Worm (Caenorhabditis elegans): ENCODE results near the gene Y51B9A.6.

The Y51B9A.6 gene

DNA sequence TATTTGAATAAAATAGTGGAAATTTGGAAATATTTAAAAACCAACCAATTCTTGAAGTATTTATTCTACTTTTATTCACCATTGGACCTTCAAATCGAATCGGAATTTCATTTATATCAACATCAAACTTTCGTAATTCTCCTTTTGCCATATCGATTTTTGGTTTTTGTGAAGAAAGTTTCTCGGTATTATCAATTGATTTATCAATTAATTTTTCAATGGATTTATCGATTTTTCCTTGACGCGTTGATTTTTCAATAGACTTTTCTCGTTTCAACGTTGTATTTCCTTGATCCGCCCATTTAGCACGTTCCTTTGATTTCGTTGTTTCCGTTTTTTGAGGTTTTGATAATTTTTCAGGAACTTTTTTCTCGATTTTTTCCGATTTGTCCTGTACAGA, 33.6 kb downstream of the Y51B9A.6 start:
- TF ChIP-seq unc-130 (tag; optimal IDR thresholded peaks at IDR 0.05) (no peak), hlh-4 (tag; optimal IDR thresholded peaks at IDR 0.05) (no peak), rnt-1 (tag; optimal IDR thresholded peaks at IDR 0.05) (no peak), ceh-82 (tag; optimal IDR thresholded peaks at IDR 0.05) (no peak), sup-37 (GFP tag; optimal IDR thresholded peaks at IDR 0.05) (no peak), sptf-1 (tag; optimal IDR thresholded peaks at IDR 0.05) (no peak), aha-1 (tag; optimal IDR thresholded peaks at IDR 0.05) (no peak), snpc-4 (tag; optimal IDR thresholded peaks at IDR 0.05) (no peak)

DNA sequence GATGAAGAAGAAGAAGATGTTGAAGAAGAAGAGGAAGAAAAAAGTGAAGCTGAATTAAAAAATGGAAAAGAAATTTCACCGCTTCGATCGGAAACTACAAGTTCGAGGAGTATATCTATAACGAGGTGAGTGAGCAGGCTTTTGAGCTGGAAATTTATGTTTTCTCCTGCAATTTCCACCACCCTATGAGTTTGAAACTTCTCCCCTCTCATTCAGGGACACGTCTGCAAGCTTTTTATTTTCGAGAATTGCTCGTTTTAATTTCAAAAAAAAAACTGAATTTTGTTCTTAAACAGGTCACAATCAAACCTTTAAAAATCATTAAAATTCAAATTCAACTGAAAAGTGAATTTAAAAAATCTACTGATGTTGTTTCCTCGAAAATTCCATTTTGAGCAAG, 40.7 kb downstream of the Y51B9A.6 start:
- TF ChIP-seq aha-1 (tag; optimal IDR thresholded peaks at IDR 0.05): no peak
- TF ChIP-seq alr-1 (tag; optimal IDR thresholded peaks at IDR 0.05; ENCODE audit: borderline replicate concordance): no peak
- no peak for TF ChIP-seq jun-1 (tag; optimal IDR thresholded peaks at IDR 0.05)
- TF ChIP-seq unc-86 (tag; optimal IDR thresholded peaks at IDR 0.05): no peak
- TF ChIP-seq tbx-2 (tag; optimal IDR thresholded peaks at IDR 0.05): no peak
- TF ChIP-seq grh-1 (GFP tag; IDR thresholded peaks at IDR 0.05): no peak
- no peak for TF ChIP-seq efl-1 (optimal IDR thresholded peaks at IDR 0.05)
- TF ChIP-seq efl-1 (GFP tag; optimal IDR thresholded peaks at IDR 0.05 in 1 of 2): peak in 1 of 2 experiments; percentile 75
- no peak for TF ChIP-seq sup-37 (GFP tag; optimal IDR thresholded peaks at IDR 0.05)

DNA sequence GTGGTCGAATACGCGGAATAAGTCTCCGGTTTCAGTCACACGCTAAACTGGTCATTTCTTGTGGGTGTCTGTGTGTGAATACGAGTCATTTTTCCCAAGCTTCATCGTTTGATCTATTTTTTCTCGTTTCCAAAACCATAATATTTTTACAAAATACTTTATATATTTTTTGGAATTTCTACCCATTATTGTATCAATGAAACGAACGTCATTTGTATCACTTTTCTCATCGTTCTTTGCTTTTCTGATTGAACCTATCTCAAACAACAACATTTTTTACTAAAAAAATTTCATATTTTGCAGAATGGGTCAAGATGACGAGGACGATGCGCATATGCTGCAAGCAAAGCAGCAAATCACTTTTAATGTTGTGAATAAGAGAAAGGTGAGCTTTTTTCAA, 44.8 kb downstream of the Y51B9A.6 start, which contains the start of gene mel-11:
Gene mel-11, plus strand, starts transcription at position 301 of the 400 bp plus-strand sequence.
- TF ChIP-seq nhr-71 (tag; optimal IDR thresholded peaks at IDR 0.05) (no peak), C16A3.4 (tag; optimal IDR thresholded peaks at IDR 0.05) (no peak), skn-1 (tag; optimal IDR thresholded peaks at IDR 0.05) (no peak)

DNA sequence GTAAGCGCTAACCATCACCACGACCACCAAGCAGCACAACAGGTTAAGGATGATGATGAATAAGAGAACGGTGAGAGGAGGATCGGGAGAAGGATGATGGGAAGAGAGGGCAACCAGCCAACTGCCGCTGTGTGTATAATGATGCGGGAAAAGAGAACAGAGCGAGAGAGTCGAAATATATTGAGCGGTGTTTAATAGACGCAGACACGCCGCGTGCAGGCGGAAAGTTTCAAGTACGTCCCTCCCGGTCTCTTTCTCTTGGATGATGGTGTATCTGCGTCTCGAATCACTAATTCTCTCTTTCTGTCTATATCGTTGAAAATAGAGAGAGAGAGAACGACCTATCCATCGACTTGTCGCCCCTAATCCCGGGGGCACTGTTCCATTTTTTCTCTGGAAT, 46.3 kb downstream of the Y51B9A.6 start:
- TF ChIP-seq unc-130 (tag; optimal IDR thresholded peaks at IDR 0.05) (peak; percentile 63), mdl-1 (tag; optimal IDR thresholded peaks at IDR 0.05) (peak in 1 of 2 experiments; percentile 60), efl-3 (GFP tag; optimal IDR thresholded peaks at IDR 0.05) (no peak), nhr-90 (tag; optimal IDR thresholded peaks at IDR 0.05; ENCODE audit: poor library complexity) (peak; percentile 3), unc-30 (tag; optimal IDR thresholded peaks at IDR 0.05) (no peak), efl-1 (optimal IDR thresholded peaks at IDR 0.05) (peak; percentile 47 to 49), efl-1 (GFP tag; optimal IDR thresholded peaks at IDR 0.05 in 1 of 2) (peak; percentile 11 to 89), elt-3 (tag; optimal IDR thresholded peaks at IDR 0.05) (peak in 1 of 6 experiments; percentile 60), snpc-4 (tag; optimal IDR thresholded peaks at IDR 0.05) (no peak), skn-1 (tag; optimal IDR thresholded peaks at IDR 0.05) (peak; percentile 34), swsn-7 (tag; optimal IDR thresholded peaks at IDR 0.05) (peak; percentile 35), egl-27 (tag; optimal IDR thresholded peaks at IDR 0.05) (peak in 1 of 2 experiments; percentile 51), nhr-77 (tag; optimal IDR thresholded peaks at IDR 0.05) (peak; percentile 38), snu-23 (GFP tag; optimal IDR thresholded peaks at IDR 0.05) (peak; percentile 69), tbx-2 (tag; optimal IDR thresholded peaks at IDR 0.05) (peak; percentile 5), ceh-82 (tag; optimal IDR thresholded peaks at IDR 0.05) (peak in 1 of 3 experiments; percentile 8), lsy-2 (tag; optimal IDR thresholded peaks at IDR 0.05) (peak in 1 of 2 experiments; percentile 68), nhr-28 (tag; optimal IDR thresholded peaks at IDR 0.05) (no peak), C16A3.4 (tag; optimal IDR thresholded peaks at IDR 0.05) (peak; percentile 12), nhr-85 (tag) (peak; percentile 79), nhr-19 (GFP tag; conservative IDR thresholded peaks at IDR 0.05) (peak; percentile 50), blmp-1 (tag; optimal IDR thresholded peaks at IDR 0.05) (peak; percentile 59), rnt-1 (tag; optimal IDR thresholded peaks at IDR 0.05) (peak; percentile 50), mep-1 (tag; optimal IDR thresholded peaks at IDR 0.05) (peak; percentile 25), xbp-1 (tag; optimal IDR thresholded peaks at IDR 0.05) (peak; percentile 4), ces-1 (GFP tag; optimal IDR thresholded peaks at IDR 0.05) (no peak), lin-14 (GFP tag; optimal IDR thresholded peaks at IDR 0.05) (peak; percentile 91), nhr-71 (tag; optimal IDR thresholded peaks at IDR 0.05) (peak; percentile 65), nhr-47 (tag; optimal IDR thresholded peaks at IDR 0.05) (peak; percentile 40), lin-35 (GFP tag; optimal IDR thresholded peaks at IDR 0.05) (peak; percentile 33 to 48), pqm-1 (tag; optimal IDR thresholded peaks at IDR 0.05) (no peak), sox-4 (tag; optimal IDR thresholded peaks at IDR 0.05) (no peak), nhr-20 (tag; optimal IDR thresholded peaks at IDR 0.05) (peak; percentile 58), dpl-1 (GFP tag; optimal IDR thresholded peaks at IDR 0.05) (peak in 2 of 3 experiments; percentile 17 to 35)

All from whole organism, L1 larva.